Fruit fly (Drosophila melanogaster) whole organism, prepupa: Measurements from ENCODE around the gene Mocs1.
A peak's percentile ranks its signal among the peaks of the same experiment; 100 is the strongest.

Source experiments
- Blimp-1 ChIP-seq: fragments of 200-800 bp; sonication (Bioruptor generic); optimal IDR thresholded peaks from 3 replicates; lab custom pipeline; 2017; ENCODE audit warnings: missing biosample characterization, missing genetic modification characterization, mild to moderate bottlenecking, moderate library complexity, missing genetic modification reagents
- CG11902 ChIP-seq: fragments of 200-800 bp; sonication (Bioruptor generic); optimal IDR thresholded peaks from 3 replicates; lab custom pipeline; 2016; ENCODE audit warnings: missing biosample characterization, missing genetic modification characterization
- CG1621 ChIP-seq: fragments of 200-800 bp; sonication (Bioruptor generic); optimal IDR thresholded peaks from 3 replicates; lab custom pipeline; 2018; ENCODE audit warnings: missing biosample characterization, mild to moderate bottlenecking, missing genetic modification characterization
- CG16779 ChIP-seq: fragments of 200-800 bp; sonication (Bioruptor generic); optimal IDR thresholded peaks from 3 replicates; lab custom pipeline; 2017; ENCODE audit warnings: missing biosample characterization, mild to moderate bottlenecking, missing genetic modification characterization
- CG3032 ChIP-seq: fragments of 200-800 bp; optimal IDR thresholded peaks from 2 replicates; lab custom pipeline; 2019; ENCODE audit warnings: missing biosample characterization, mild to moderate bottlenecking, missing genetic modification characterization, moderate library complexity
- CG31627 ChIP-seq: fragments of 200-800 bp; sonication (Bioruptor generic); optimal IDR thresholded peaks from 3 replicates; lab custom pipeline; 2016; ENCODE audit warnings: missing biosample characterization, missing genetic modification characterization
- CG32006 ChIP-seq: fragments of 200-800 bp; sonication (Bioruptor generic); optimal IDR thresholded peaks from 3 replicates; lab custom pipeline; 2017; ENCODE audit warnings: missing biosample characterization, mild to moderate bottlenecking, missing genetic modification characterization
- CG3919 ChIP-seq: fragments of 200-800 bp; sonication (Bioruptor generic); optimal IDR thresholded peaks from 3 replicates; lab custom pipeline; 2016; ENCODE audit warnings: missing biosample characterization, missing genetic modification characterization
- CG4318 ChIP-seq: fragments of 200-800 bp; sonication (Bioruptor generic); optimal IDR thresholded peaks from 3 replicates; lab custom pipeline; 2017; ENCODE audit warnings: missing biosample characterization, mild to moderate bottlenecking, missing genetic modification characterization
- CG6163 ChIP-seq: fragments of 200-800 bp; sonication (Bioruptor generic); IDR thresholded peaks from 3 replicates; pipeline ENCODE4 v1.3.6; 2022; ENCODE audit warnings: missing biosample characterization, missing genetic modification characterization
- CG6276 ChIP-seq: fragments of 200-800 bp; sonication (Bioruptor generic); optimal IDR thresholded peaks from 2 replicates; lab custom pipeline; 2017; ENCODE audit warnings: missing biosample characterization, mild to moderate bottlenecking, missing genetic modification characterization
- CG6792 ChIP-seq: fragments of 200-800 bp; sonication (Bioruptor generic); optimal IDR thresholded peaks from 3 replicates; lab custom pipeline; 2016; ENCODE audit warnings: missing biosample characterization, missing genetic modification characterization
- CG6854 ChIP-seq: fragments of 200-800 bp; sonication (Bioruptor generic); optimal IDR thresholded peaks from 2 replicates; lab custom pipeline; 2017; ENCODE audit warnings: missing biosample characterization, mild to moderate bottlenecking, missing genetic modification characterization
- CG7368 ChIP-seq: fragments of 200-800 bp; sonication (Bioruptor generic); optimal IDR thresholded peaks from 3 replicates; lab custom pipeline; 2016; ENCODE audit warnings: missing biosample characterization, missing genetic modification characterization
- CG8319 ChIP-seq: fragments of 200-800 bp; sonication (Bioruptor generic); optimal IDR thresholded peaks from 3 replicates; lab custom pipeline; 2016; ENCODE audit warnings: missing biosample characterization, missing genetic modification characterization
- CG9139 ChIP-seq: fragments of 200-800 bp; sonication (Bioruptor generic); optimal IDR thresholded peaks from 3 replicates; lab custom pipeline; 2017; ENCODE audit warnings: missing biosample characterization, mild to moderate bottlenecking, missing genetic modification characterization
- Eip78C ChIP-seq: fragments of 200-800 bp; sonication (Bioruptor generic); peaks from one replicate; lab custom pipeline; 2016; ENCODE audit warnings: missing biosample characterization, missing genetic modification characterization
- Eip93F ChIP-seq: fragments of 200-800 bp; sonication (Bioruptor generic); optimal IDR thresholded peaks from 2 replicates; lab custom pipeline; 2016; ENCODE audit warnings: missing biosample characterization, mild to moderate bottlenecking, missing genetic modification characterization
- Hr38 ChIP-seq: sonication (Bioruptor generic); optimal IDR thresholded peaks from 2 replicates; lab custom pipeline; 2016; ENCODE audit warnings: missing biosample characterization, missing genetic modification characterization
- Hr4 ChIP-seq: fragments of 200-800 bp; sonication (Bioruptor generic); optimal IDR thresholded peaks from 3 replicates; lab custom pipeline; 2016; ENCODE audit warnings: missing biosample characterization, missing genetic modification characterization
- Lpt ChIP-seq: fragments of 200-800 bp; sonication (Bioruptor generic); optimal IDR thresholded peaks from 3 replicates; lab custom pipeline; 2016; ENCODE audit warnings: missing biosample characterization, missing genetic modification characterization
- OdsH ChIP-seq: fragments of 200-800 bp; sonication (Bioruptor generic); optimal IDR thresholded peaks from 3 replicates; lab custom pipeline; 2016; ENCODE audit warnings: missing biosample characterization, missing genetic modification characterization
- Smox ChIP-seq: fragments of 200-800 bp; sonication (Bioruptor generic); optimal IDR thresholded peaks from 3 replicates; lab custom pipeline; 2016; ENCODE audit warnings: missing biosample characterization, missing genetic modification characterization
- Sox14 ChIP-seq: fragments of 200-800 bp; sonication (Bioruptor generic); optimal IDR thresholded peaks from 3 replicates; lab custom pipeline; 2016; ENCODE audit warnings: missing biosample characterization, missing genetic modification characterization
- Sox15 ChIP-seq: fragments of 200-800 bp; sonication (Bioruptor generic); optimal IDR thresholded peaks from 3 replicates; lab custom pipeline; 2016; ENCODE audit warnings: missing biosample characterization, missing genetic modification characterization
- acj6 ChIP-seq: fragments of 200-800 bp; sonication (Bioruptor generic); optimal IDR thresholded peaks from 3 replicates; lab custom pipeline; 2016; ENCODE audit warnings: missing biosample characterization, missing genetic modification characterization
- dac ChIP-seq: fragments of 200-800 bp; sonication (Bioruptor generic); optimal IDR thresholded peaks from 2 replicates; lab custom pipeline; 2017; ENCODE audit warnings: missing biosample characterization, mild to moderate bottlenecking, missing genetic modification characterization
- dsx ChIP-seq: fragments of 200-800 bp; optimal IDR thresholded peaks from 3 replicates; lab custom pipeline; 2019; ENCODE audit warnings: missing biosample characterization, mild to moderate bottlenecking, missing genetic modification characterization, moderate library complexity; ENCODE audit not compliant: poor library complexity, severe bottlenecking
- eg ChIP-seq: fragments of 200-800 bp; sonication (Bioruptor generic); IDR thresholded peaks from 3 replicates; pipeline ENCODE4 v1.3.6; 2022; ENCODE audit warnings: missing biosample characterization, missing genetic modification characterization
- fd59A ChIP-seq: fragments of 200-800 bp; sonication (Bioruptor generic); optimal IDR thresholded peaks from 2 replicates; lab custom pipeline; 2017; ENCODE audit warnings: missing biosample characterization, mild to moderate bottlenecking, missing genetic modification characterization, missing genetic modification reagents
- fd85E ChIP-seq: fragments of 200-800 bp; sonication (Bioruptor generic); optimal IDR thresholded peaks from 3 replicates; lab custom pipeline; 2016; ENCODE audit warnings: missing biosample characterization, missing genetic modification characterization
- lz ChIP-seq: fragments of 200-800 bp; sonication (Bioruptor generic); optimal IDR thresholded peaks from 3 replicates; lab custom pipeline; 2016; ENCODE audit warnings: missing biosample characterization, missing genetic modification characterization
- pdm3 ChIP-seq: fragments of 200-800 bp; sonication (Bioruptor generic); optimal IDR thresholded peaks from 3 replicates; lab custom pipeline; 2016; ENCODE audit warnings: missing biosample characterization, missing genetic modification characterization
- spab ChIP-seq: fragments of 200-800 bp; sonication (Bioruptor generic); optimal IDR thresholded peaks from 2 replicates; lab custom pipeline; 2017; ENCODE audit warnings: missing biosample characterization, mild to moderate bottlenecking, missing genetic modification characterization, missing genetic modification reagents
- svp ChIP-seq: fragments of 200-800 bp; sonication (Bioruptor generic); peaks from one replicate; lab custom pipeline; 2016; ENCODE audit warnings: missing biosample characterization, missing genetic modification characterization
- topi ChIP-seq: fragments of 200-800 bp; sonication (Bioruptor generic); optimal IDR thresholded peaks from 3 replicates; lab custom pipeline; 2016; ENCODE audit warnings: missing biosample characterization, missing genetic modification characterization
- vri ChIP-seq: fragments of 200-800 bp; sonication (Bioruptor generic); optimal IDR thresholded peaks from 3 replicates; lab custom pipeline; 2016; ENCODE audit warnings: missing biosample characterization, mild to moderate bottlenecking, missing genetic modification characterization

Gene Mocs1

DNA sequence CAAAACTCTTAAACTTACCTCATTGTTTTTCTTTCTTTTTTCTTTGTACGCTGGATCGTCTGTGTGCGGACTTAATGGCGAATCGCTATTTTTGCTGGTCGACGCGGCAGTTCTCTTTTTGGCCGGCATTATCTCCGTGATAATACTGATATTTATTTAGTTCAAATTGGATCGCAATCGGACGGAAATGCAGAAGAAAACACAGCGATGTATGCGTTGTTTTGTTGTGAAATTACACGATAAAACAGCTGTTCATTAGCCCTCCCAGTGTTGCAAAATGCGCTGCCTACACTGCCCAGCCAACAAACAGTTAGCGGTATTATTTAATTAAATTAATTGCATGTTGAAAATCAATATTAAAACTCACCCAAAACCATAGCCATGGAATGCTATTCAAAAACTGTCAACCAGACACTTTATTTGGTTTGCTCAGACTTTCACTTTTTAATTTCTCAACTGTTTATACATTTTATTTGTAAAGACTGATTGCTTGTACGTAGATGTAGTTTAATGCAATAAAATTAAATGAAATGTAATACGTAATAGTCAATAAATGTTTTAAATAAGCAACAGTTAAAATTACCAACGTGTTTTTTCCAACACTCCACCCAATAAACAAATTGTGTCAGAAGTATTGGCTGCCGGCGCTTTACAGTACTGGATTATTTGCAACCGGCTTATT is 27.8 kb downstream of the Mocs1 start, which contains the start of the genes Irbp18 and APP-BP1 (continued):
- peak; percentile 87 for TF ChIP-seq dsx (GFP tag; lab: Kevin White, UChicago)
- peak; percentile 99 for TF ChIP-seq Eip78C
- TF ChIP-seq CG4318 (GFP tag; lab: Kevin White, UChicago), result peak; percentile 93
- TF ChIP-seq CG11902 (GFP tag; lab: Kevin White, UChicago), result peak; percentile 92
- peak; percentile 97 for TF ChIP-seq CG31627 (GFP tag; lab: Kevin White, UChicago)
- TF ChIP-seq fd59A (GFP tag; lab: Kevin White, UChicago), result peak; percentile 92
- peak; percentile 97 for TF ChIP-seq Hr4 (GFP tag; lab: Kevin White, UChicago)
- peak; percentile 82 for TF ChIP-seq spab (GFP tag; lab: Kevin White, UChicago)
- TF ChIP-seq CG6792 (GFP tag; lab: Kevin White, UChicago), result peak; percentile 93
- TF ChIP-seq pdm3 (GFP tag; lab: Kevin White, UChicago), result peak; percentile 97
- TF ChIP-seq Sox14 (GFP tag; lab: Kevin White, UChicago), result peak; percentile 97
- TF ChIP-seq lz (GFP tag; lab: Kevin White, UChicago), result peak; percentile 97
- TF ChIP-seq acj6 (GFP tag; lab: Kevin White, UChicago), result peak; percentile 96
- peak; percentile 92 for TF ChIP-seq Eip93F (GFP tag; lab: Kevin White, UChicago)
- peak; percentile 83 for TF ChIP-seq CG6854 (GFP tag; lab: Kevin White, UChicago)
- TF ChIP-seq svp (GFP tag; lab: Kevin White, UChicago), result peak; percentile 98
- peak; percentile 79 for TF ChIP-seq CG9139 (GFP tag; lab: Kevin White, UChicago)
- peak; percentile 95 for TF ChIP-seq vri (GFP tag; lab: Kevin White, UChicago)
- peak; percentile 87 for TF ChIP-seq CG6276 (GFP tag; lab: Kevin White, UChicago)
- TF ChIP-seq Lpt, result peak; percentile 92
- TF ChIP-seq CG3032 (tag; lab: Kevin White, UChicago), result peak; percentile 91
- TF ChIP-seq CG1621 (tag; lab: Kevin White, UChicago), result peak; percentile 88
- TF ChIP-seq CG6163 (GFP tag; lab: Robert Waterston, UW), result peak; percentile 89
- peak; percentile 90 for TF ChIP-seq dac (GFP tag; lab: Kevin White, UChicago)
- peak; percentile 74 for TF ChIP-seq fd85E (GFP tag; lab: Kevin White, UChicago)
- TF ChIP-seq Hr38 (GFP tag; lab: Kevin White, UChicago), result peak; percentile 71
- TF ChIP-seq CG7368, result peak; percentile 90
- TF ChIP-seq OdsH (GFP tag; lab: Kevin White, UChicago), result peak; percentile 98
- TF ChIP-seq CG16779 (tag; lab: Kevin White, UChicago), result peak; percentile 88
- TF ChIP-seq topi, result peak; percentile 97
- peak; percentile 92 for TF ChIP-seq eg (GFP tag; lab: Robert Waterston, UW)
- peak; percentile 94 for TF ChIP-seq CG8319 (GFP tag; lab: Kevin White, UChicago)

DNA sequence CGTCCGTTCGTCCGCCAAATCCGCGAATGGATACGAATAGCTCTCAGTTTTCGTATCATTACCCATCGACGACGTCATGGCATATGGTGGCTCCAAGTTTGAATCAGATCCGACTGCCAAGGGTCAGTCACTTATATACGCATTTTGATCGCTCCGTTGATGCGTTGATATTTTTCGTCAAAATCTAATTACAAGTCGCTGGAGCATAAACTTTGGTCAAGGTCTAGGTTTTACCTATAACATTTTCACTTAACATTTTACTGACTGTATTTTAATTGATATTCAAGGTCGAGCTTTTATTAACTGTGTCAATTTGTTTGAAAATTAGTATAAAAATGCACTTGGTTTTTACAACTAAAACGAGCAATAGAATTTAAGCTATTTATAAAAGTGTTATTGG is 31.3 kb downstream of the Mocs1 start, which contains the start of gene Elo68beta:
TSS of gene Elo68beta (minus strand) at position 101 of the 400 bp plus-strand sequence.
- no peak for TF ChIP-seq CG3919 (GFP tag; lab: Kevin White, UChicago)
- TF ChIP-seq vri (GFP tag; lab: Kevin White, UChicago), result no peak
- TF ChIP-seq Smox (GFP tag; lab: Kevin White, UChicago), result no peak
- TF ChIP-seq Sox15 (GFP tag; lab: Kevin White, UChicago), result no peak
- TF ChIP-seq CG32006, result no peak
- no peak for TF ChIP-seq Blimp-1 (GFP tag; lab: Kevin White, UChicago)
- no peak for TF ChIP-seq Hr4 (GFP tag; lab: Kevin White, UChicago)
- no peak for TF ChIP-seq eg (GFP tag; lab: Robert Waterston, UW)
- no peak for TF ChIP-seq fd85E (GFP tag; lab: Kevin White, UChicago)
- TF ChIP-seq acj6 (GFP tag; lab: Kevin White, UChicago), result no peak
- no peak for TF ChIP-seq CG1621 (tag; lab: Kevin White, UChicago)
- no peak for TF ChIP-seq CG8319 (GFP tag; lab: Kevin White, UChicago)
- no peak for TF ChIP-seq CG6792 (GFP tag; lab: Kevin White, UChicago)
- TF ChIP-seq CG6276 (GFP tag; lab: Kevin White, UChicago), result no peak
- TF ChIP-seq Lpt, result no peak
- TF ChIP-seq pdm3 (GFP tag; lab: Kevin White, UChicago), result no peak
- TF ChIP-seq, all 60 proteins: peak for 0
